Fruit fly (Drosophila melanogaster): ENCODE results near the gene CG43390.

CG43390 gene

dm6 chr3L:11579919-11580318 lies at the start of gene CG43390 (continued):
- TF ChIP-seq Hr39 (optimal IDR thresholded peaks at IDR 0.05) (no peak), seq (GFP tag; IDR thresholded peaks at IDR 0.05) (no peak)

- no peak for TF ChIP-seq ci (GFP tag; IDR thresholded peaks at IDR 0.05)
- no peak for TF ChIP-seq HHEX (GFP tag; optimal IDR thresholded peaks at IDR 0.05)
- TF ChIP-seq Hey (tag; optimal IDR thresholded peaks at IDR 0.05) = no peak
- TF ChIP-seq al (GFP tag; IDR thresholded peaks at IDR 0.05) = no peak
- TF ChIP-seq cwo (GFP tag; optimal IDR thresholded peaks at IDR 0.05) = no peak
- no peak for TF ChIP-seq Hmr (GFP tag; optimal IDR thresholded peaks at IDR 0.05)
- peak; percentile 69 for TF ChIP-seq Dp (GFP tag; optimal IDR thresholded peaks at IDR 0.05)
- TF ChIP-seq Abd-B (GFP tag; optimal IDR thresholded peaks at IDR 0.05) = no peak
- no peak for TF ChIP-seq ap (GFP tag; IDR thresholded peaks at IDR 0.05)
- TF ChIP-seq Lhr (GFP tag; optimal IDR thresholded peaks at IDR 0.05) = peak; percentile 14
- TF ChIP-seq seq (GFP tag; IDR thresholded peaks at IDR 0.05) = no peak
- no peak for TF ChIP-seq org-1 (GFP tag; optimal IDR thresholded peaks at IDR 0.05)
- no peak for TF ChIP-seq bsh (GFP tag; optimal IDR thresholded peaks at IDR 0.05)
- peak in 1 of 2 experiments; percentile 65 for TF ChIP-seq Pdp1 (GFP tag; optimal IDR thresholded peaks at IDR 0.05)
- TF ChIP-seq MESR4 (GFP tag; optimal IDR thresholded peaks at IDR 0.05) = peak; percentile 76
- TF ChIP-seq dpn (GFP tag; optimal IDR thresholded peaks at IDR 0.05) = no peak
- TF ChIP-seq CG17385 (GFP tag; optimal IDR thresholded peaks at IDR 0.05) = no peak
- TF ChIP-seq Dip2 (GFP tag; IDR thresholded peaks at IDR 0.05) = no peak
- peak; percentile 97 for TF ChIP-seq Opbp (GFP tag; IDR thresholded peaks at IDR 0.05; ENCODE audit: partially characterized antibody)
- no peak for TF ChIP-seq CG1832 (GFP tag; optimal IDR thresholded peaks at IDR 0.05)
- no peak for TF ChIP-seq CG2678 (tag; optimal IDR thresholded peaks at IDR 0.05)
- peak; percentile 95 for TF ChIP-seq tna (GFP tag; IDR thresholded peaks at IDR 0.05; ENCODE audit: partially characterized antibody)
- no peak for TF ChIP-seq CG8281 (tag; optimal IDR thresholded peaks at IDR 0.05)
- TF ChIP-seq CG3281 (GFP tag; optimal IDR thresholded peaks at IDR 0.05) = no peak
- no peak for TF ChIP-seq wek (GFP tag; optimal IDR thresholded peaks at IDR 0.05)
- no peak for TF ChIP-seq Fer2 (tag; optimal IDR thresholded peaks at IDR 0.05)
- no peak for TF ChIP-seq CG2199 (GFP tag; IDR thresholded peaks at IDR 0.05)
- TF ChIP-seq ac (GFP tag; optimal IDR thresholded peaks at IDR 0.05) = no peak
- no peak for TF ChIP-seq gcm (GFP tag; optimal IDR thresholded peaks at IDR 0.05)
- no peak for TF ChIP-seq CG11398 (GFP tag; optimal IDR thresholded peaks at IDR 0.05)
- TF ChIP-seq CG32767 (GFP tag; IDR thresholded peaks at IDR 0.05) = no peak
- no peak for TF ChIP-seq Rx (GFP tag; IDR thresholded peaks at IDR 0.05)
- TF ChIP-seq psq (GFP tag; optimal IDR thresholded peaks at IDR 0.05) = no peak
- TF ChIP-seq CG7839 (tag; optimal IDR thresholded peaks at IDR 0.05) = no peak
- no peak for TF ChIP-seq prd (optimal IDR thresholded peaks at IDR 0.05)
- no peak for TF ChIP-seq prd (GFP tag; IDR thresholded peaks at IDR 0.05)
- no peak for TF ChIP-seq mam (GFP tag; optimal IDR thresholded peaks at IDR 0.05)
- no peak for TF ChIP-seq CG2875 (GFP tag; optimal IDR thresholded peaks at IDR 0.05)
- peak; percentile 97; the same call in 1 of the 2 replicates for TF ChIP-seq CG42726 (GFP tag; IDR thresholded peaks at IDR 0.05; ENCODE audit: partially characterized antibody)
- TF ChIP-seq Optix (GFP tag; IDR thresholded peaks at IDR 0.05) = no peak
- no peak for TF ChIP-seq CG4404 (GFP tag; IDR thresholded peaks at IDR 0.05)
- no peak for TF ChIP-seq Tbp (GFP tag; optimal IDR thresholded peaks at IDR 0.05)
- no peak for TF ChIP-seq CG12219 (GFP tag; optimal IDR thresholded peaks at IDR 0.05)
- no peak for TF ChIP-seq gsb (GFP tag; IDR thresholded peaks at IDR 0.05)
- TF ChIP-seq CG13775 (GFP tag; optimal IDR thresholded peaks at IDR 0.05) = no peak
- TF ChIP-seq stc (GFP tag; IDR thresholded peaks at IDR 0.05) = no peak
- no peak for TF ChIP-seq CG1024 (GFP tag; IDR thresholded peaks at IDR 0.05)
Measured at dm6 chr3L:11627819-11628483, 48.2 kb upstream of the CG43390 start, which contains the start of gene Apt1. Gene Apt1, plus strand, starts transcription at chr3L:11628037.
